Worm (Caenorhabditis elegans): ENCODE results near the gene idpc-6.

DNA sequence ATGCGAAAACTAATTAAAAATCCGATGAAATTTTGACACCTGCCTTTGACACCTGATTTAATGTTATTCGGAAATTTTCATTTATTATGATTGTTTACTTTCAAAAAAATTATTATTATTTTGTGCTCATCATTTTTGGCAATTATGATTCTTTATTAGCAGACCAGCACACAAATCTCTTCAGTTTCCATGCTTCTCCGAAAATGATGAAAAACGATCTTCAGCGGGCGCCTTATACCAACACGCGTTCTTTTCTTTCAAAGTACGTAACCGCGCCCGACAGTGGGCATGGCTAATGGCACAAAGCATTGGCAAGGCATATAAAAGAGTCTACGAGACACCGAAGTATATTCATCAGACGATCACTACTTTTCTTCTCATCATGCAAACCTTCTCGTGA, at the start of gene idpc-6:
- no peak for TF ChIP-seq die-1 (tag; optimal IDR thresholded peaks at IDR 0.05)
- TF ChIP-seq D2030.7 (GFP tag; IDR thresholded peaks at IDR 0.05): no peak
